Fruit fly (Drosophila melanogaster) S2 (cell line): Measurements from ENCODE around the gene CG3939.

Source experiments
- CG8478 ChIP-seq: fragments of >200 bp; optimal IDR thresholded peaks from 2 replicates; lab custom pipeline; 2018
- CTCF ChIP-seq, 2 experiments: fragments of >200 bp; optimal IDR thresholded peaks; 2 replicates each; lab custom pipeline; 2018

DNA sequence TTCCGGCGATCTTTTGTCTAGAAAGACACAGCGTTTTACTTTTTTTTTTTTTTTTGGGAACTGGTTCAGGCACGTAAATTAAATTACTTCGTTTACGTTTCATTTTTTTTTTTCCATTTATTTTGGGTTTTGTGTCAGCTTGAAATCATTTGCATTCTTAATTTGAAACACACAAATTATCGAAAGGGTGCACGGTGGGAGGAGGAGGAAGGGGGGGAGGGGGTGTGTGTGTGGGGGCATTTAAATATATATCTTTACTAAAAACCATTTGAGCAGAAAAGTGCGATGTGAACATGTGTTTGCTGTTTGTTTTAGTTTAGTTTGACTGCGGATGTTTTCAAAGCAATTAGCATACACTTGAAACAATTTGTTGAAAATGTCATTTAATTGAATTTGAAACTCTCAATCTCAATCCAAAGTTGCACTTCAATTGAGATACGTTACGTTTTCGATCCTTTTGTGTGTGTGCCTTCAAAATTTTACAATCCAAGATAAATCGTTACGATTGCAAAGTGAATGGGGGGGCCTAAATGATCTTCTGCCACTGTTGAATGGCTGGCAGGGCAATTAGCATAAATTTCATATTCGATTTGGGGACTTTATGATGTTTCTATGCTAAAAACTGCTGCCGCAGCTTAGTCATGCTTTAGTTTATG, 17.6 kb upstream of the CG3939 start:
- TF ChIP-seq CG8478 (no peak), CTCF (optimal IDR thresholded peaks at IDR 0.05; lab: Kevin White, UChicago) (no peak)
